Worm (Caenorhabditis elegans) whole organism, early embryonic: ENCODE measurements around the gene B0410.1.

Source experiments
- F13C5.2 ChIP-seq: sonication (generic microtip); optimal IDR thresholded peaks from 2 replicates; lab custom pipeline; 2017; ENCODE audit warnings: mild to moderate bottlenecking, missing genetic modification characterization, inconsistent platforms, missing compliant biosample characterization
- ceh-13 ChIP-seq: fragments of 200-800 bp; sonication (Bioruptor generic); optimal IDR thresholded peaks from 2 replicates; lab custom pipeline; 2018; ENCODE audit warnings: mild to moderate bottlenecking, missing genetic modification characterization, missing compliant biosample characterization
- flt-1 ChIP-seq: fragments of 200-800 bp; sonication (Bioruptor generic); IDR thresholded peaks from 2 replicates; pipeline ENCODE4 v1.3.6; 2022; ENCODE audit warnings: missing genetic modification characterization, missing compliant biosample characterization
- scrt-1 ChIP-seq: fragments of 200-800 bp; sonication (Bioruptor generic); IDR thresholded peaks from 2 replicates; pipeline ENCODE4 v1.3.6; 2022; ENCODE audit warnings: missing genetic modification characterization, missing compliant biosample characterization
- tbx-11 ChIP-seq: fragments of 200-800 bp; sonication (Bioruptor generic); IDR thresholded peaks from 2 replicates; pipeline ENCODE4 v1.3.6; 2022; ENCODE audit warnings: missing genetic modification characterization, missing compliant biosample characterization

DNA sequence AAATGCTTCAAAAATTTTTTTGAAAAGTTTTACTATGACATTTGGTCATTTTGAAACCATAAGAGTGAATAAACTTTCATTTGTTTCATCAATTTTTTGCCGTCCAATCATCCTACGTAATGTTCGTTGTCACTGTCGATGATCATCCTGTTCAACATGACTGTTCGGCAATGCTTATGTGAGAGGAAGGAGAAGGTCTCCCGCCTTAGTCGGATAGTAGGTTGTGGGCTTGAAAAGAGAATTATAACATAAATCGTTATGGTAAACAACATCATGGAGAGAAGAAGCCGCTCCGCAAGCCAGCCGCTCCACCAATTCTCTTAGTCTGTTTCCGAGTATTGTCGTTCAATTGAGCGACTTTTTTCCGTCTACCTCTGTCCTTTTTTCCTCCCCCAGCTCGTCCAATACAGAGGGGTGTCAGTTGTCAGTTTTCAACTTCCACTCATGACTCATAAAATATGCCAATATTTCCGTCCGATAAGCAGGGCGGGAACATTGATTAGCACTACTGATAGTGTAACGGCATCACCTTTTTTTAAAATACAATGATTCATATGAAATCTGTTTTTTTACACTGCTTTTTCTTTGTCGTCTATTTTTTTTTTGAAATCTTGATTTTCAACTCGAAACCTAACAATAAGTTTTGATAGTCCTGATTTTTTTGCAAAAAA, 11.8 kb downstream of the B0410.1 start:
- no peak for TF ChIP-seq tbx-11 (GFP tag; lab: Robert Waterston, UW)
- TF ChIP-seq scrt-1, result no peak
- TF ChIP-seq flt-1 (GFP tag; lab: Robert Waterston, UW), result no peak
- no peak for TF ChIP-seq F13C5.2 (tag; lab: Kevin White, UChicago)
- no peak for TF ChIP-seq ceh-13
